Worm (Caenorhabditis elegans) whole organism, young adult: ENCODE measurements around the gene pll-1.

Source experiments
- B0019.2 ChIP-seq: fragments of 200-800 bp; sonication (Bioruptor generic); conservative IDR thresholded peaks from 2 replicates; pipeline ENCODE4 v1.3.6; 2022; ENCODE audit warnings: missing genetic modification reagents, missing genetic modification characterization, missing compliant biosample characterization
- F10E7.11 ChIP-seq: sonication (generic microtip); optimal IDR thresholded peaks from 2 replicates; lab custom pipeline; 2017; ENCODE audit warnings: mild to moderate bottlenecking, missing genetic modification characterization, moderate library complexity, missing compliant biosample characterization
- F39B2.1 ChIP-seq: fragments of 200-800 bp; sonication (Bioruptor generic); IDR thresholded peaks from 2 replicates; pipeline ENCODE4 v1.3.6; 2022; ENCODE audit warnings: missing genetic modification reagents, missing genetic modification characterization, missing compliant biosample characterization
- F49E8.2 ChIP-seq: sonication (generic microtip); optimal IDR thresholded peaks from 3 replicates; lab custom pipeline; 2017; ENCODE audit warnings: missing genetic modification characterization, mild to moderate bottlenecking, missing compliant biosample characterization, antibody characterized with exemption, moderate library complexity; ENCODE audit not compliant: insufficient read depth
- K12H6.12 ChIP-seq: fragments of 200-800 bp; sonication (Bioruptor generic); optimal IDR thresholded peaks from 2 replicates; lab custom pipeline; 2018; ENCODE audit warnings: mild to moderate bottlenecking, missing genetic modification characterization, missing compliant biosample characterization
- Y53F4B.3 ChIP-seq: fragments of 200-800 bp; sonication (Bioruptor generic); IDR thresholded peaks from 2 replicates; pipeline ENCODE4 v1.3.6; 2022; ENCODE audit warnings: missing genetic modification reagents, missing genetic modification characterization, missing compliant biosample characterization
- Y56A3A.18 ChIP-seq: fragments of 200-800 bp; sonication (Bioruptor generic); IDR thresholded peaks from 2 replicates; pipeline ENCODE4 v1.3.6; 2022; ENCODE audit warnings: missing genetic modification reagents, missing genetic modification characterization, missing compliant biosample characterization
- Y79H2A.3 ChIP-seq: fragments of 200-800 bp; sonication (Bioruptor generic); conservative IDR thresholded peaks from 2 replicates; pipeline ENCODE4 v1.3.6; 2022; ENCODE audit warnings: missing genetic modification reagents, missing genetic modification characterization, missing compliant biosample characterization
- akir-1 ChIP-seq: fragments of 200-800 bp; sonication (Bioruptor generic); optimal IDR thresholded peaks from 2 replicates; lab custom pipeline; 2018; ENCODE audit warnings: mild to moderate bottlenecking, missing genetic modification characterization, moderate library complexity, missing compliant biosample characterization
- aptf-2 ChIP-seq: fragments of 200-800 bp; sonication (Bioruptor generic); conservative IDR thresholded peaks from 2 replicates; pipeline ENCODE4 v1.3.6; 2022; ENCODE audit warnings: missing genetic modification reagents, missing genetic modification characterization, missing compliant biosample characterization
- atf-7 ChIP-seq: sonication (generic microtip); optimal IDR thresholded peaks from 2 replicates; lab custom pipeline; 2017; ENCODE audit warnings: mild to moderate bottlenecking, missing genetic modification characterization, missing compliant biosample characterization
- attf-3 ChIP-seq: fragments of 200-800 bp; sonication (Bioruptor generic); conservative IDR thresholded peaks from 2 replicates; pipeline ENCODE4 v1.3.6; 2022; ENCODE audit warnings: missing genetic modification reagents, missing genetic modification characterization, missing compliant biosample characterization
- attf-5 ChIP-seq: fragments of 200-800 bp; sonication (Bioruptor generic); optimal IDR thresholded peaks from 2 replicates; lab custom pipeline; 2018; ENCODE audit warnings: mild to moderate bottlenecking, missing genetic modification characterization, missing compliant biosample characterization
- ceh-58 ChIP-seq: fragments of 200-800 bp; sonication (Bioruptor generic); IDR thresholded peaks from 2 replicates; pipeline ENCODE4 v1.3.6; 2022; ENCODE audit warnings: missing genetic modification characterization, missing compliant biosample characterization
- dpl-1 ChIP-seq: fragments of 150-350 bp; optimal IDR thresholded peaks from 2 replicates; lab custom pipeline; 2014; ENCODE audit warnings: missing biosample characterization, missing genetic modification reagents, missing genetic modification characterization
- egl-44 ChIP-seq: fragments of 200-800 bp; sonication (Bioruptor generic); IDR thresholded peaks from 2 replicates; pipeline ENCODE4 v1.3.6; 2022; ENCODE audit warnings: missing genetic modification reagents, missing genetic modification characterization, missing compliant biosample characterization
- fkh-3 ChIP-seq: sonication (generic microtip); optimal IDR thresholded peaks from 2 replicates; lab custom pipeline; 2016; ENCODE audit warnings: mild to moderate bottlenecking, missing genetic modification characterization, missing compliant biosample characterization
- gei-17 ChIP-seq: fragments of 200-800 bp; sonication (Bioruptor generic); optimal IDR thresholded peaks from 2 replicates; lab custom pipeline; 2018; ENCODE audit warnings: mild to moderate bottlenecking, missing genetic modification characterization, missing compliant biosample characterization
- him-1 ChIP-seq: sonication (generic microtip); optimal IDR thresholded peaks from 2 replicates; lab custom pipeline; 2016; ENCODE audit warnings: missing genotype, missing genetic modification reagents, missing genetic modification characterization, missing compliant biosample characterization
- hlh-26 ChIP-seq: fragments of 200-800 bp; sonication (Bioruptor generic); conservative IDR thresholded peaks from 2 replicates; pipeline ENCODE4 v1.3.6; 2022; ENCODE audit warnings: missing genetic modification reagents, missing genetic modification characterization, missing compliant biosample characterization
- hmg-1.2 ChIP-seq: fragments of 200-800 bp; sonication (Bioruptor generic); IDR thresholded peaks from 2 replicates; pipeline ENCODE4 v1.3.6; 2022; ENCODE audit warnings: missing genetic modification reagents, missing genetic modification characterization, missing compliant biosample characterization
- hrde-1 ChIP-seq: sonication (generic microtip); optimal IDR thresholded peaks from 2 replicates; lab custom pipeline; 2016; ENCODE audit warnings: missing genetic modification characterization, mild to moderate bottlenecking, missing compliant biosample characterization, moderate library complexity, missing genotype, missing genetic modification reagents, borderline replicate concordance
- let-526 ChIP-seq: fragments of 200-800 bp; sonication (Bioruptor generic); IDR thresholded peaks from 2 replicates; pipeline ENCODE4 v1.3.6; 2022; ENCODE audit warnings: missing genetic modification reagents, missing genetic modification characterization, missing compliant biosample characterization
- lin-54 ChIP-seq: fragments of 200-800 bp; sonication (Bioruptor generic); optimal IDR thresholded peaks from 2 replicates; lab custom pipeline; 2018; ENCODE audit warnings: mild to moderate bottlenecking, missing genetic modification characterization, missing compliant biosample characterization
- lsl-1 ChIP-seq: fragments of 200-800 bp; sonication (Bioruptor generic); optimal IDR thresholded peaks from 2 replicates; lab custom pipeline; 2018; ENCODE audit warnings: mild to moderate bottlenecking, missing genetic modification characterization, moderate library complexity, missing compliant biosample characterization
- madf-3 ChIP-seq: fragments of 200-800 bp; sonication (Bioruptor generic); IDR thresholded peaks from 2 replicates; pipeline ENCODE4 v1.3.6; 2022; ENCODE audit warnings: missing genetic modification reagents, missing genetic modification characterization, missing compliant biosample characterization
- madf-8 ChIP-seq: fragments of 200-800 bp; sonication (Bioruptor generic); conservative IDR thresholded peaks from 2 replicates; pipeline ENCODE4 v1.3.6; 2022; ENCODE audit warnings: missing genetic modification reagents, missing genetic modification characterization, missing compliant biosample characterization
- mel-28 ChIP-seq: sonication (generic microtip); optimal IDR thresholded peaks from 2 replicates; lab custom pipeline; 2016; ENCODE audit warnings: borderline replicate concordance, mild to moderate bottlenecking, missing genetic modification characterization, missing compliant biosample characterization
- mes-4 ChIP-seq: sonication (generic microtip); optimal IDR thresholded peaks from 2 replicates; lab custom pipeline; 2016; ENCODE audit warnings: missing genotype, missing genetic modification characterization, missing compliant biosample characterization
- nfya-1 ChIP-seq: sonication (generic microtip); optimal IDR thresholded peaks from 2 replicates; lab custom pipeline; 2017; ENCODE audit warnings: antibody characterized with exemption, missing compliant biosample characterization, missing genetic modification characterization, borderline replicate concordance; ENCODE audit not compliant: insufficient read depth
- nfyb-1 ChIP-seq: fragments of 200-800 bp; sonication (Bioruptor generic); IDR thresholded peaks from 2 replicates; pipeline ENCODE4 v1.3.6; 2022; ENCODE audit warnings: missing genetic modification reagents, missing genetic modification characterization, missing compliant biosample characterization
- nhr-179 ChIP-seq: sonication (generic microtip); optimal IDR thresholded peaks from 2 replicates; lab custom pipeline; 2016; ENCODE audit warnings: mild to moderate bottlenecking, missing genetic modification characterization, missing compliant biosample characterization
- nhr-80 ChIP-seq: sonication (generic microtip); optimal IDR thresholded peaks from 2 replicates; lab custom pipeline; 2016; ENCODE audit warnings: missing genetic modification characterization, missing compliant biosample characterization
- pbrm-1 ChIP-seq: fragments of 200-800 bp; sonication (Bioruptor generic); IDR thresholded peaks from 2 replicates; pipeline ENCODE4 v1.3.6; 2022; ENCODE audit warnings: missing genetic modification reagents, missing genetic modification characterization, missing compliant biosample characterization
- rpc-1 ChIP-seq, 2 experiments: fragments of 150-350 bp in 1 of 2; sonication (generic microtip) in 1 of 2; optimal IDR thresholded peaks; 2 replicates each; lab custom pipeline; 2014 to 2018; ENCODE audit warnings: missing biosample characterization in 1 of 2, missing genetic modification characterization in 1 of 2, missing genetic modification reagents in 1 of 2, missing genotype in 1 of 2
- snpc-1.1 ChIP-seq: sonication (generic microtip); optimal IDR thresholded peaks from 2 replicates; lab custom pipeline; 2017; ENCODE audit warnings: missing genetic modification characterization, mild to moderate bottlenecking, missing compliant biosample characterization, antibody characterized with exemption, moderate library complexity, missing genotype, missing genetic modification reagents; ENCODE audit not compliant: insufficient read depth
- snpc-1.3 ChIP-seq: sonication (generic microtip); optimal IDR thresholded peaks from 2 replicates; lab custom pipeline; 2017; ENCODE audit warnings: missing genetic modification characterization, mild to moderate bottlenecking, missing compliant biosample characterization, antibody characterized with exemption, moderate library complexity, missing genotype, missing genetic modification reagents; ENCODE audit not compliant: insufficient read depth
- snpc-3.4 ChIP-seq: sonication (generic microtip); optimal IDR thresholded peaks from 2 replicates; lab custom pipeline; 2017; ENCODE audit warnings: missing genetic modification characterization, mild to moderate bottlenecking, missing compliant biosample characterization, antibody characterized with exemption, moderate library complexity, missing genotype, missing genetic modification reagents
- somi-1 ChIP-seq: fragments of 200-800 bp; sonication (Bioruptor generic); optimal IDR thresholded peaks from 2 replicates; lab custom pipeline; 2018; ENCODE audit warnings: mild to moderate bottlenecking, missing genetic modification characterization, missing compliant biosample characterization
- sptf-2 ChIP-seq: fragments of 200-800 bp; sonication (Bioruptor generic); optimal IDR thresholded peaks from 2 replicates; lab custom pipeline; 2018; ENCODE audit warnings: mild to moderate bottlenecking, missing genetic modification characterization, missing compliant biosample characterization
- tbp1 ChIP-seq: fragments of 200-800 bp; sonication (Bioruptor generic); optimal IDR thresholded peaks from 2 replicates; lab custom pipeline; 2018; ENCODE audit warnings: mild to moderate bottlenecking, missing genetic modification characterization, missing compliant biosample characterization
- tlf-1 ChIP-seq: fragments of 200-800 bp; sonication (Bioruptor generic); optimal IDR thresholded peaks from 2 replicates; lab custom pipeline; 2018; ENCODE audit warnings: mild to moderate bottlenecking, missing genetic modification characterization, missing compliant biosample characterization
- unc-130 ChIP-seq: sonication (generic microtip); optimal IDR thresholded peaks from 2 replicates; lab custom pipeline; 2016; ENCODE audit warnings: missing genetic modification reagents, missing genetic modification characterization, missing compliant biosample characterization
- unc-62 ChIP-seq: fragments of 150-350 bp; optimal IDR thresholded peaks from 2 replicates; lab custom pipeline; 2014; ENCODE audit warnings: missing biosample characterization, missing genetic modification reagents, missing genetic modification characterization
- ztf-18 ChIP-seq: sonication (generic microtip); optimal IDR thresholded peaks from 2 replicates; lab custom pipeline; 2016; ENCODE audit warnings: missing genotype, mild to moderate bottlenecking, missing genetic modification characterization, missing compliant biosample characterization
- ztf-6 ChIP-seq: fragments of 200-800 bp; sonication (Bioruptor generic); IDR thresholded peaks from 2 replicates; pipeline ENCODE4 v1.3.6; 2022; ENCODE audit warnings: missing genetic modification reagents, missing genetic modification characterization, missing compliant biosample characterization

The pll-1 gene

ce11 chrIII:349511-350165 is 16.1 kb upstream of the pll-1 start (continued):
- TF ChIP-seq egl-44, result peak; percentile 84
- peak; percentile 20 for TF ChIP-seq snpc-1.1 (tag; lab: Kevin White, UChicago)
- TF ChIP-seq nhr-179 (tag; lab: Kevin White, UChicago), result no peak
- no peak for TF ChIP-seq sptf-2 (GFP tag; lab: Kevin White, UChicago)
- no peak for TF ChIP-seq unc-62 (GFP tag; lab: Kevin White, UChicago)
- peak; percentile 68 for TF ChIP-seq lin-54 (GFP tag; lab: Kevin White, UChicago)
- TF ChIP-seq rpc-1 (optimal IDR thresholded peaks at IDR 0.05; lab: Kevin White, UChicago), result no peak
- no peak for TF ChIP-seq rpc-1 (tag; optimal IDR thresholded peaks at IDR 0.05; lab: Kevin White, UChicago)
- TF ChIP-seq akir-1, result peak; percentile 93
- peak; percentile 84 for TF ChIP-seq pbrm-1
- TF ChIP-seq ceh-58 (GFP tag; lab: Robert Waterston, UW), result no peak
- TF ChIP-seq B0019.2, result no peak
- no peak for TF ChIP-seq F49E8.2 (tag; lab: Kevin White, UChicago)
- peak; percentile 95 for TF ChIP-seq nfyb-1
- peak; percentile 97 for TF ChIP-seq K12H6.12 (tag; lab: Kevin White, UChicago)
- TF ChIP-seq hmg-1.2 (GFP tag; lab: Robert Waterston, UW), result peak; percentile 94
- peak; percentile 97 for TF ChIP-seq attf-5 (GFP tag; lab: Kevin White, UChicago)
- TF ChIP-seq gei-17, result peak; percentile 86
- no peak for TF ChIP-seq F10E7.11
- TF ChIP-seq aptf-2 (GFP tag; lab: Robert Waterston, UW), result no peak
- no peak for TF ChIP-seq snpc-3.4
- peak; percentile 96 for TF ChIP-seq atf-7 (tag; lab: Kevin White, UChicago)
- no peak for TF ChIP-seq nfya-1 (tag; lab: Kevin White, UChicago)
- TF ChIP-seq let-526 (GFP tag; lab: Robert Waterston, UW), result peak; percentile 48; the same call in 1 of the 2 replicates
- no peak for TF ChIP-seq him-1 (tag; lab: Kevin White, UChicago)
- no peak for TF ChIP-seq fkh-3 (tag; lab: Kevin White, UChicago)
- peak; percentile 87 for TF ChIP-seq tlf-1 (GFP tag; lab: Kevin White, UChicago)
- no peak for TF ChIP-seq hrde-1 (tag; lab: Kevin White, UChicago)
- TF ChIP-seq unc-130 (GFP tag; lab: Kevin White, UChicago), result no peak
- TF ChIP-seq Y79H2A.3 (GFP tag; lab: Robert Waterston, UW), result no peak
- no peak for TF ChIP-seq snpc-1.3
- peak; percentile 53; the same call in 1 of the 2 replicates for TF ChIP-seq Y56A3A.18
- no peak for TF ChIP-seq Y53F4B.3 (GFP tag; lab: Robert Waterston, UW)
- TF ChIP-seq madf-8 (GFP tag; lab: Robert Waterston, UW), result no peak
- no peak for TF ChIP-seq hlh-26 (GFP tag; lab: Robert Waterston, UW)
- TF ChIP-seq ztf-6, result peak; percentile 31; the same call in 1 of the 2 replicates
- TF ChIP-seq tbp1 (GFP tag; lab: Kevin White, UChicago), result peak; percentile 68
- TF ChIP-seq madf-3, result peak; percentile 84
- TF ChIP-seq mes-4 (tag; lab: Kevin White, UChicago), result no peak
- TF ChIP-seq F39B2.1, result no peak
- TF ChIP-seq dpl-1, result no peak
- TF ChIP-seq somi-1 (GFP tag; lab: Kevin White, UChicago), result peak; percentile 84
- TF ChIP-seq attf-3 (GFP tag; lab: Robert Waterston, UW), result 0 out of 2 replicates have a peak, but pooled peaks have one; percentile 25
- TF ChIP-seq lsl-1 (GFP tag; lab: Kevin White, UChicago), result peak; percentile 35
- TF ChIP-seq mel-28 (tag; lab: Kevin White, UChicago), result peak; percentile 86
- TF ChIP-seq ztf-18, result peak; percentile 75
- peak; percentile 100 for TF ChIP-seq nhr-80 (tag; lab: Kevin White, UChicago)
